Worm (Caenorhabditis elegans) whole organism, L4/young adult: ENCODE results near the gene Y17G9B.8.

Source experiments
- W03F9.2 ChIP-seq: fragments of 150-350 bp; optimal IDR thresholded peaks from 2 replicates; lab custom pipeline; 2014; ENCODE audit warnings: missing biosample characterization, missing genetic modification characterization
- dao-5 ChIP-seq: sonication (generic microtip); optimal IDR thresholded peaks from 2 replicates; lab custom pipeline; 2016; ENCODE audit warnings: missing genotype, missing genetic modification characterization, moderate library complexity, missing compliant biosample characterization
- him-1 ChIP-seq: sonication (generic microtip); optimal IDR thresholded peaks from 2 replicates; lab custom pipeline; 2016; ENCODE audit warnings: missing genotype, missing genetic modification reagents, missing genetic modification characterization, missing compliant biosample characterization

DNA sequence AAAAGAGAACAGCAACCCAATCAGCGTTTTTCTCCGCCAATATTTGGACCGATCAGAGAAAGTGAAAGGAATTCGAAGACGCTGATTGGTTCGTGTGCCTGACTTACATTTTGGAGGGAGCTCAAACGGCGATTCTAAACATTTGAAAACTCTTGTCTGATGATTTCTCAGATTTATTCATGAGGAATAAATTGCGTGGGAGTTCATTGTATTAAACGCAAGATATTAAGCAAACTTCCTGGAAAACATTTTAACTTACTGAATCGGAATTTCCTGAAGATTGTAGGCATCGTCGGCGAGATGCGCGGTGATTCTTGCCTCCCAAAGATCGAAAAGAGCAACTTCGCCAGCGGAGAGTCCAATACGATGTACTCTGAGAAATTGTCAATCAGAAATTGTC, 34.1 kb downstream of the Y17G9B.8 start, which contains the start of gene K08F11.1:
- TF ChIP-seq dao-5 (tag; lab: Kevin White, UChicago) (no peak), him-1 (no peak), W03F9.2 (tag; lab: Kevin White, UChicago) (no peak)
